Worm (Caenorhabditis elegans) whole organism, L4/young adult: ENCODE data around the gene F56D5.3.

Source experiments
- W03F9.2 ChIP-seq: fragments of 150-350 bp; optimal IDR thresholded peaks from 2 replicates; lab custom pipeline; 2014; ENCODE audit warnings: missing biosample characterization, missing genetic modification characterization
- dao-5 ChIP-seq: sonication (generic microtip); optimal IDR thresholded peaks from 2 replicates; lab custom pipeline; 2016; ENCODE audit warnings: missing genotype, missing genetic modification characterization, moderate library complexity, missing compliant biosample characterization
- him-1 ChIP-seq: sonication (generic microtip); optimal IDR thresholded peaks from 2 replicates; lab custom pipeline; 2016; ENCODE audit warnings: missing genotype, missing genetic modification reagents, missing genetic modification characterization, missing compliant biosample characterization

- TF ChIP-seq dao-5 (tag; lab: Kevin White, UChicago) (no peak), him-1 (tag; lab: Kevin White, UChicago) (no peak), W03F9.2 (no peak)
Observed at ce11 chrIV:9366411-9366810, 31.0 kb upstream of the F56D5.3 start, which contains the start of gene pezo-1.
